Fruit fly (Drosophila melanogaster) whole organism, embryonic: ENCODE measurements around the gene cbt.
A peak's percentile ranks its signal among the peaks of the same experiment; 100 is the strongest.

ENCODE experiments used
- CG10431 ChIP-seq: fragments of 200-800 bp; sonication (Bioruptor generic); optimal IDR thresholded peaks from 3 replicates; lab custom pipeline; 2018; ENCODE audit warnings: missing biosample characterization, mild to moderate bottlenecking, missing genetic modification characterization
- CG10654 ChIP-seq: fragments of 200-800 bp; sonication (Bioruptor generic); optimal IDR thresholded peaks from 2 replicates; lab custom pipeline; 2016; ENCODE audit warnings: missing biosample characterization, missing genetic modification characterization
- CG10959 ChIP-seq: fragments of 200-800 bp; sonication (Bioruptor generic); IDR thresholded peaks from 2 replicates; pipeline ENCODE4 v1.3.6; 2022; ENCODE audit warnings: missing biosample characterization, missing genetic modification characterization
- CG11398 ChIP-seq: fragments of 200-800 bp; sonication (Bioruptor generic); optimal IDR thresholded peaks from 2 replicates; lab custom pipeline; 2016; ENCODE audit warnings: missing biosample characterization, missing genetic modification characterization
- CG13894 ChIP-seq: fragments of 200-800 bp; sonication (Bioruptor generic); optimal IDR thresholded peaks from 3 replicates; lab custom pipeline; 2018; ENCODE audit warnings: missing biosample characterization, mild to moderate bottlenecking, missing genetic modification characterization, moderate library complexity
- CG15073 ChIP-seq: fragments of 200-800 bp; sonication (Bioruptor generic); optimal IDR thresholded peaks from 2 replicates; lab custom pipeline; 2016; ENCODE audit warnings: missing biosample characterization, missing genetic modification characterization
- CG15514 ChIP-seq: fragments of 200-800 bp; sonication (Bioruptor generic); optimal IDR thresholded peaks from 3 replicates; lab custom pipeline; 2017; ENCODE audit warnings: missing biosample characterization, missing genetic modification characterization, mild to moderate bottlenecking, moderate library complexity, missing genetic modification reagents
- CG1603 ChIP-seq: fragments of 200-800 bp; sonication (Bioruptor generic); optimal IDR thresholded peaks from 2 replicates; lab custom pipeline; 2019; ENCODE audit warnings: missing biosample characterization, mild to moderate bottlenecking, missing genetic modification characterization, moderate library complexity
- CG16815 ChIP-seq: fragments of 200-800 bp; sonication (Bioruptor generic); optimal IDR thresholded peaks from 3 replicates; lab custom pipeline; 2017; ENCODE audit warnings: missing biosample characterization, mild to moderate bottlenecking, missing genetic modification characterization
- CG17385 ChIP-seq: fragments of 200-800 bp; sonication (Bioruptor generic); optimal IDR thresholded peaks from 3 replicates; lab custom pipeline; 2018; ENCODE audit warnings: missing biosample characterization, mild to moderate bottlenecking, missing genetic modification characterization
- CG18262 ChIP-seq: fragments of 200-800 bp; optimal IDR thresholded peaks from 3 replicates; lab custom pipeline; 2019; ENCODE audit warnings: missing biosample characterization, mild to moderate bottlenecking, missing genetic modification characterization, moderate library complexity
- CG18476 ChIP-seq: fragments of 200-800 bp; sonication (Bioruptor generic); optimal IDR thresholded peaks from 2 replicates; lab custom pipeline; 2016; ENCODE audit warnings: missing biosample characterization, mild to moderate bottlenecking, missing genetic modification characterization
- CG32772 ChIP-seq: fragments of 200-800 bp; sonication (Bioruptor generic); IDR thresholded peaks from 2 replicates; pipeline ENCODE4 v1.3.6; 2022; ENCODE audit warnings: missing biosample characterization, missing genetic modification characterization
- CG34224 ChIP-seq: fragments of 200-800 bp; sonication (Bioruptor generic); IDR thresholded peaks from 3 replicates; pipeline ENCODE4 v1.3.6; 2022; ENCODE audit warnings: missing biosample characterization, missing genetic modification characterization; ENCODE audit not compliant: partially characterized antibody
- CG34422 ChIP-seq: fragments of 200-800 bp; sonication (Bioruptor generic); IDR thresholded peaks from 3 replicates; pipeline ENCODE4 v1.3.6; 2022; ENCODE audit warnings: missing biosample characterization, missing genetic modification characterization
- CG3995 ChIP-seq: fragments of 200-800 bp; sonication (Bioruptor generic); optimal IDR thresholded peaks from 3 replicates; lab custom pipeline; 2016; ENCODE audit warnings: missing biosample characterization, missing genetic modification characterization
- CG4424 ChIP-seq: fragments of 200-800 bp; sonication (Bioruptor generic); optimal IDR thresholded peaks from 3 replicates; lab custom pipeline; 2016; ENCODE audit warnings: missing biosample characterization, missing genetic modification characterization
- CG5953 ChIP-seq: fragments of 200-800 bp; sonication (Bioruptor generic); IDR thresholded peaks from 2 replicates; pipeline ENCODE4 v1.3.6; 2022; ENCODE audit warnings: missing biosample characterization, missing genetic modification characterization
- CG7271 ChIP-seq: fragments of 200-800 bp; sonication (Bioruptor generic); optimal IDR thresholded peaks from 2 replicates; lab custom pipeline; 2018; ENCODE audit warnings: missing biosample characterization, mild to moderate bottlenecking, missing genetic modification characterization, moderate library complexity
- CG7963 ChIP-seq: fragments of 200-800 bp; sonication (Bioruptor generic); IDR thresholded peaks from 3 replicates; pipeline ENCODE4 v1.3.6; 2022; ENCODE audit warnings: missing biosample characterization, missing genetic modification characterization; ENCODE audit not compliant: partially characterized antibody
- CG8290 ChIP-seq, 3 experiments: fragments of 200-800 bp; sonication (Bioruptor generic); optimal IDR thresholded peaks; 2 replicates each; lab custom pipeline; 2016 to 2019; ENCODE audit warnings: missing biosample characterization in 3 of 3, missing genetic modification characterization in 3 of 3, mild to moderate bottlenecking in 2 of 3, moderate library complexity in 1 of 3
- CG9215 ChIP-seq: fragments of 200-800 bp; sonication (Bioruptor generic); IDR thresholded peaks from 2 replicates; pipeline ENCODE4 v1.3.6; 2022; ENCODE audit warnings: missing biosample characterization, missing genetic modification characterization
- Dp ChIP-seq: fragments of 200-800 bp; sonication (Bioruptor generic); optimal IDR thresholded peaks from 2 replicates; lab custom pipeline; 2018; ENCODE audit warnings: missing biosample characterization, mild to moderate bottlenecking, missing genetic modification characterization, moderate library complexity
- Ets65A ChIP-seq: fragments of 200-800 bp; sonication (Bioruptor generic); peaks from one replicate; lab custom pipeline; 2016; ENCODE audit warnings: missing biosample characterization, missing genetic modification characterization
- Gug ChIP-seq: fragments of 200-800 bp; sonication (Bioruptor generic); IDR thresholded peaks from 4 replicates; pipeline ENCODE4 v1.3.6; 2022; ENCODE audit warnings: missing biosample characterization, missing genetic modification characterization
- H15 ChIP-seq: fragments of 200-800 bp; sonication (Bioruptor generic); IDR thresholded peaks from 3 replicates; pipeline ENCODE4 v1.3.6; 2022; ENCODE audit warnings: missing biosample characterization, missing genetic modification characterization
- HLH4C ChIP-seq: fragments of 200-800 bp; sonication (Bioruptor generic); IDR thresholded peaks from 3 replicates; pipeline ENCODE4 v1.3.6; 2022; ENCODE audit warnings: missing biosample characterization, missing genetic modification characterization; ENCODE audit not compliant: partially characterized antibody
- Hr39 ChIP-seq: fragments of >200 bp; optimal IDR thresholded peaks from 2 replicates; lab custom pipeline; 2017
- Kr ChIP-seq: fragments of 200-800 bp; sonication (Bioruptor generic); optimal IDR thresholded peaks from 2 replicates; lab custom pipeline; 2017; ENCODE audit warnings: missing biosample characterization, mild to moderate bottlenecking, missing genetic modification characterization
- Lim3 ChIP-seq: fragments of 200-800 bp; sonication (Bioruptor generic); IDR thresholded peaks from 2 replicates; pipeline ENCODE4 v1.3.6; 2022; ENCODE audit warnings: missing biosample characterization, missing genetic modification characterization
- Med ChIP-seq: fragments of 200-800 bp; sonication (Bioruptor generic); peaks from one replicate; lab custom pipeline; 2016; ENCODE audit warnings: missing biosample characterization, missing genetic modification characterization, mild to moderate bottlenecking, inconsistent platforms, moderate library complexity
- Meics ChIP-seq: fragments of 200-800 bp; sonication (Bioruptor generic); optimal IDR thresholded peaks from 2 replicates; lab custom pipeline; 2017; ENCODE audit warnings: missing biosample characterization, mild to moderate bottlenecking, missing genetic modification characterization
- Optix ChIP-seq: fragments of 200-800 bp; sonication (Bioruptor generic); IDR thresholded peaks from 3 replicates; pipeline ENCODE4 v1.3.6; 2022; ENCODE audit warnings: missing biosample characterization, missing genetic modification characterization
- Ssrp ChIP-seq: fragments of 200-800 bp; sonication (Bioruptor generic); optimal IDR thresholded peaks from 2 replicates; lab custom pipeline; 2018; ENCODE audit warnings: missing biosample characterization, mild to moderate bottlenecking, missing genetic modification characterization, moderate library complexity
- Tbp ChIP-seq: fragments of >200 bp; optimal IDR thresholded peaks from 2 replicates; lab custom pipeline; 2018; ENCODE audit warnings: missing biosample characterization, missing genetic modification characterization
- ab ChIP-seq: fragments of 200-800 bp; sonication (Bioruptor generic); optimal IDR thresholded peaks from 2 replicates; lab custom pipeline; 2016; ENCODE audit warnings: missing biosample characterization, missing genetic modification characterization
- ato ChIP-seq: fragments of 200-800 bp; sonication (Bioruptor generic); IDR thresholded peaks from 2 replicates; pipeline ENCODE4 v1.3.6; 2022; ENCODE audit warnings: missing biosample characterization, missing genetic modification characterization; ENCODE audit not compliant: partially characterized antibody
- corto ChIP-seq: fragments of 200-800 bp; sonication (Bioruptor generic); optimal IDR thresholded peaks from 2 replicates; lab custom pipeline; 2016; ENCODE audit warnings: missing biosample characterization, mild to moderate bottlenecking, missing genetic modification characterization, moderate library complexity
- dpn ChIP-seq, 2 experiments: fragments of 200-800 bp; sonication (Bioruptor generic); optimal IDR thresholded peaks; 3 replicates each; lab custom pipeline; 2016; ENCODE audit warnings: missing biosample characterization in 2 of 2, missing genetic modification characterization in 2 of 2
- ewg ChIP-seq: fragments of 200-800 bp; sonication (Bioruptor generic); optimal IDR thresholded peaks from 3 replicates; lab custom pipeline; 2017; ENCODE audit warnings: mild to moderate bottlenecking, missing biosample characterization, missing genetic modification reagents, missing genetic modification characterization
- knrl ChIP-seq: fragments of 200-800 bp; sonication (Bioruptor generic); IDR thresholded peaks from 3 replicates; pipeline ENCODE4 v1.3.6; 2022; ENCODE audit warnings: missing biosample characterization, missing genetic modification characterization; ENCODE audit not compliant: partially characterized antibody
- phol ChIP-seq: fragments of 200-800 bp; sonication (Bioruptor generic); optimal IDR thresholded peaks from 3 replicates; lab custom pipeline; 2018; ENCODE audit warnings: missing biosample characterization, mild to moderate bottlenecking, missing genetic modification characterization, moderate library complexity
- slbo ChIP-seq: fragments of 200-800 bp; sonication (Bioruptor generic); IDR thresholded peaks from 2 replicates; pipeline ENCODE4 v1.3.6; 2022; ENCODE audit warnings: missing biosample characterization, missing genetic modification characterization
- twi ChIP-seq: fragments of 200-800 bp; optimal IDR thresholded peaks from 2 replicates; lab custom pipeline; 2019; ENCODE audit warnings: missing biosample characterization, mild to moderate bottlenecking, missing genetic modification characterization, moderate library complexity
- zen2 ChIP-seq: fragments of 200-800 bp; sonication (Bioruptor generic); IDR thresholded peaks from 3 replicates; pipeline ENCODE4 v1.3.6; 2022; ENCODE audit warnings: missing biosample characterization, missing genetic modification characterization; ENCODE audit not compliant: partially characterized antibody

cbt gene

dm6 chr2L:478749-479482, 572 bp downstream of the cbt start (continued):
- TF ChIP-seq dpn (GFP tag; optimal IDR thresholded peaks at IDR 0.05; lab: Kevin White, UChicago) (peak in 1 of 2 experiments; percentile 11), CG18262 (peak; percentile 38)
- TF ChIP-seq, all 482 proteins: peak for 136

dm6 chr2L:478173-478572, 1.3 kb downstream of the cbt start:
- TF ChIP-seq Med (peak; percentile 26), Ets65A (GFP tag; lab: Kevin White, UChicago) (peak; percentile 47), slbo (GFP tag; lab: Robert Waterston, UW) (no peak)

- TF ChIP-seq Optix (GFP tag; lab: Robert Waterston, UW) (no peak), HLH4C (GFP tag; lab: Robert Waterston, UW) (no peak), knrl (no peak), ato (GFP tag; lab: Robert Waterston, UW) (no peak), corto (GFP tag; lab: Kevin White, UChicago) (no peak), Ssrp (tag; lab: Kevin White, UChicago) (no peak), CG10959 (no peak), Meics (GFP tag; lab: Kevin White, UChicago) (no peak), CG4424 (GFP tag; lab: Kevin White, UChicago) (no peak), CG17385 (no peak)
Observed at dm6 chr2L:475920-476319, 3.6 kb downstream of the cbt start, which contains the start of gene ush. TSS of gene ush (plus strand) at chr2L:476220.

- TF ChIP-seq CG18476 (GFP tag; lab: Kevin White, UChicago) (no peak), CG34422 (no peak), Gug (no peak), Kr (no peak), Med (no peak), CG8290 (GFP tag; optimal IDR thresholded peaks at IDR 0.05; lab: Kevin White, UChicago) (no peak), CG8290 (tag; optimal IDR thresholded peaks at IDR 0.05; lab: Kevin White, UChicago) (no peak), CG15514 (GFP tag; lab: Kevin White, UChicago) (no peak), CG13894 (tag; lab: Kevin White, UChicago) (no peak), CG18262 (no peak), CG16815 (GFP tag; lab: Kevin White, UChicago) (no peak), CG10431 (no peak), CG9215 (no peak), zen2 (GFP tag; lab: Robert Waterston, UW) (no peak), CG10654 (GFP tag; lab: Kevin White, UChicago) (no peak), CG7271 (no peak), phol (no peak), H15 (no peak), Lim3 (GFP tag; lab: Robert Waterston, UW) (no peak), CG15073 (no peak), Dp (GFP tag; lab: Kevin White, UChicago) (peak; percentile 8), CG1603 (peak; percentile 41), CG5953 (GFP tag; lab: Robert Waterston, UW) (no peak), CG3995 (GFP tag; lab: Kevin White, UChicago) (peak; percentile 35), CG11398 (GFP tag; lab: Kevin White, UChicago) (no peak), ab (GFP tag; lab: Kevin White, UChicago) (no peak), Tbp (GFP tag; lab: Kevin White, UChicago) (no peak), CG34224 (GFP tag; lab: Robert Waterston, UW) (no peak), CG32772 (GFP tag; lab: Robert Waterston, UW) (no peak), CG7963 (GFP tag; lab: Robert Waterston, UW) (no peak), Hr39 (no peak), ewg (GFP tag; lab: Kevin White, UChicago) (peak; percentile 77), twi (no peak)
Observed at dm6 chr2L:472829-473228, 6.7 kb downstream of the cbt start, which contains the start of gene MED15. TSS of gene MED15 (plus strand) at chr2L:473013.
